Fruit fly (Drosophila melanogaster) whole organism, embryonic: Measurements from ENCODE around the gene BthD.
A peak's percentile ranks its signal among the peaks of the same experiment; 100 is the strongest.

Experiments
- Antp ChIP-seq: fragments of 200-800 bp; sonication (Bioruptor generic); optimal IDR thresholded peaks from 3 replicates; lab custom pipeline; 2016; ENCODE audit warnings: missing biosample characterization, missing genetic modification characterization
- Blimp-1 ChIP-seq: fragments of 200-800 bp; sonication (Bioruptor generic); optimal IDR thresholded peaks from 3 replicates; lab custom pipeline; 2018; ENCODE audit warnings: missing biosample characterization, missing genetic modification characterization, mild to moderate bottlenecking, moderate library complexity, missing genetic modification reagents
- BtbVII ChIP-seq: fragments of 200-800 bp; sonication (Bioruptor generic); optimal IDR thresholded peaks from 3 replicates; lab custom pipeline; 2017; ENCODE audit warnings: missing biosample characterization, mild to moderate bottlenecking, missing genetic modification characterization
- CG10209 ChIP-seq: fragments of 200-800 bp; sonication (Bioruptor generic); optimal IDR thresholded peaks from 3 replicates; lab custom pipeline; 2017; ENCODE audit warnings: missing biosample characterization, mild to moderate bottlenecking, missing genetic modification characterization, missing genetic modification reagents
- CG13296 ChIP-seq: fragments of 200-800 bp; sonication (Bioruptor generic); optimal IDR thresholded peaks from 3 replicates; lab custom pipeline; 2018; ENCODE audit warnings: missing biosample characterization, mild to moderate bottlenecking, missing genetic modification characterization
- CG16813 ChIP-seq: fragments of 200-800 bp; sonication (Bioruptor generic); IDR thresholded peaks from 3 replicates; pipeline ENCODE4 v1.3.6; 2022; ENCODE audit warnings: missing biosample characterization, missing genetic modification characterization; ENCODE audit not compliant: partially characterized antibody
- CG17359 ChIP-seq: fragments of 200-800 bp; sonication (Bioruptor generic); optimal IDR thresholded peaks from 3 replicates; lab custom pipeline; 2018; ENCODE audit warnings: missing biosample characterization, mild to moderate bottlenecking, missing genetic modification characterization, moderate library complexity
- CG17568 ChIP-seq: fragments of 200-800 bp; sonication (Bioruptor generic); optimal IDR thresholded peaks from 2 replicates; lab custom pipeline; 2018; ENCODE audit warnings: missing biosample characterization, mild to moderate bottlenecking, missing genetic modification characterization, moderate library complexity
- CG18599 ChIP-seq: fragments of 200-800 bp; sonication (Bioruptor generic); optimal IDR thresholded peaks from 3 replicates; lab custom pipeline; 2017; ENCODE audit warnings: missing biosample characterization, missing genetic modification characterization, mild to moderate bottlenecking, moderate library complexity, missing genetic modification reagents
- CG2116 ChIP-seq: fragments of 200-800 bp; sonication (Bioruptor generic); optimal IDR thresholded peaks from 3 replicates; lab custom pipeline; 2018; ENCODE audit warnings: missing biosample characterization, mild to moderate bottlenecking, missing genetic modification characterization
- CG2202 ChIP-seq: fragments of 200-800 bp; sonication (Bioruptor generic); optimal IDR thresholded peaks from 2 replicates; lab custom pipeline; 2018; ENCODE audit warnings: missing biosample characterization, mild to moderate bottlenecking, missing genetic modification characterization
- CG34224 ChIP-seq: fragments of 200-800 bp; sonication (Bioruptor generic); IDR thresholded peaks from 3 replicates; pipeline ENCODE4 v1.3.6; 2022; ENCODE audit warnings: missing biosample characterization, missing genetic modification characterization; ENCODE audit not compliant: partially characterized antibody
- CG34376 ChIP-seq: fragments of 200-800 bp; sonication (Bioruptor generic); optimal IDR thresholded peaks from 2 replicates; lab custom pipeline; 2018; ENCODE audit warnings: missing biosample characterization, mild to moderate bottlenecking, missing genetic modification characterization
- CG43689 ChIP-seq: fragments of 200-800 bp; sonication (Bioruptor generic); IDR thresholded peaks from 2 replicates; pipeline ENCODE4 v1.3.6; 2022; ENCODE audit warnings: missing biosample characterization, missing genetic modification characterization
- CG6175 ChIP-seq: fragments of 200-800 bp; sonication (Bioruptor generic); IDR thresholded peaks from 3 replicates; pipeline ENCODE4 v1.3.6; 2022; ENCODE audit warnings: missing biosample characterization, missing genetic modification characterization
- CG6689 ChIP-seq: fragments of 200-800 bp; sonication (Bioruptor generic); IDR thresholded peaks from 2 replicates; pipeline ENCODE4 v1.3.6; 2022; ENCODE audit warnings: missing biosample characterization, missing genetic modification characterization
- CG6813 ChIP-seq: fragments of 200-800 bp; sonication (Bioruptor generic); optimal IDR thresholded peaks from 2 replicates; lab custom pipeline; 2017; ENCODE audit warnings: missing biosample characterization, missing genetic modification characterization, mild to moderate bottlenecking, moderate library complexity, missing genetic modification reagents
- CG7271 ChIP-seq: fragments of 200-800 bp; sonication (Bioruptor generic); optimal IDR thresholded peaks from 2 replicates; lab custom pipeline; 2018; ENCODE audit warnings: missing biosample characterization, mild to moderate bottlenecking, missing genetic modification characterization, moderate library complexity
- CHES-1-like ChIP-seq: fragments of 200-800 bp; sonication (Bioruptor generic); optimal IDR thresholded peaks from 2 replicates; lab custom pipeline; 2016; ENCODE audit warnings: missing biosample characterization, missing genetic modification characterization
- Dad ChIP-seq: fragments of 200-800 bp; sonication (Bioruptor generic); optimal IDR thresholded peaks from 3 replicates; lab custom pipeline; 2016; ENCODE audit warnings: missing biosample characterization, missing genetic modification characterization
- Hmr ChIP-seq: fragments of 200-800 bp; sonication (Bioruptor generic); optimal IDR thresholded peaks from 3 replicates; lab custom pipeline; 2017; ENCODE audit warnings: mild to moderate bottlenecking, missing biosample characterization, missing genetic modification reagents, missing genetic modification characterization
- MESR4 ChIP-seq: fragments of 200-800 bp; sonication (Bioruptor generic); optimal IDR thresholded peaks from 2 replicates; lab custom pipeline; 2018; ENCODE audit warnings: missing biosample characterization, mild to moderate bottlenecking, missing genetic modification characterization, moderate library complexity
- Med ChIP-seq: fragments of 200-800 bp; sonication (Bioruptor generic); peaks from one replicate; lab custom pipeline; 2016; ENCODE audit warnings: missing biosample characterization, missing genetic modification characterization, mild to moderate bottlenecking, inconsistent platforms, moderate library complexity
- Meics ChIP-seq: fragments of 200-800 bp; sonication (Bioruptor generic); optimal IDR thresholded peaks from 2 replicates; lab custom pipeline; 2017; ENCODE audit warnings: missing biosample characterization, mild to moderate bottlenecking, missing genetic modification characterization
- Opbp ChIP-seq: fragments of 200-800 bp; sonication (Bioruptor generic); IDR thresholded peaks from 3 replicates; pipeline ENCODE4 v1.3.6; 2022; ENCODE audit warnings: missing biosample characterization, missing genetic modification characterization; ENCODE audit not compliant: partially characterized antibody
- Pdp1 ChIP-seq, 2 experiments: fragments of 200-800 bp; sonication (Bioruptor generic); optimal IDR thresholded peaks; 3 replicates each; lab custom pipeline; 2016; ENCODE audit warnings: missing biosample characterization in 2 of 2, missing genetic modification characterization in 2 of 2, mild to moderate bottlenecking in 1 of 2, moderate library complexity in 1 of 2
- Vsx1 ChIP-seq: fragments of 200-800 bp; sonication (Bioruptor generic); optimal IDR thresholded peaks from 2 replicates; lab custom pipeline; 2017; ENCODE audit warnings: missing biosample characterization, mild to moderate bottlenecking, missing genetic modification characterization, missing genetic modification reagents
- Xrp1 ChIP-seq: fragments of 200-800 bp; sonication (Bioruptor generic); IDR thresholded peaks from 2 replicates; pipeline ENCODE4 v1.3.6; 2022; ENCODE audit warnings: missing biosample characterization, missing genetic modification characterization
- YL-1 ChIP-seq: fragments of 200-800 bp; sonication (Bioruptor generic); optimal IDR thresholded peaks from 3 replicates; lab custom pipeline; 2017; ENCODE audit warnings: missing biosample characterization, mild to moderate bottlenecking, missing genetic modification characterization
- caup ChIP-seq: fragments of 200-800 bp; sonication (Bioruptor generic); optimal IDR thresholded peaks from 3 replicates; lab custom pipeline; 2017; ENCODE audit warnings: missing biosample characterization, mild to moderate bottlenecking, missing genetic modification characterization, moderate library complexity; ENCODE audit not compliant: severe bottlenecking
- croc ChIP-seq: fragments of 200-800 bp; sonication (Bioruptor generic); conservative IDR thresholded peaks from 3 replicates; pipeline ENCODE4 v1.3.6; 2022; ENCODE audit warnings: missing biosample characterization, missing genetic modification characterization
- dmrt11E ChIP-seq: fragments of 200-800 bp; sonication (Bioruptor generic); optimal IDR thresholded peaks from 3 replicates; lab custom pipeline; 2018; ENCODE audit warnings: missing biosample characterization, mild to moderate bottlenecking, missing genetic modification characterization, moderate library complexity
- ewg ChIP-seq: fragments of 200-800 bp; sonication (Bioruptor generic); optimal IDR thresholded peaks from 3 replicates; lab custom pipeline; 2017; ENCODE audit warnings: mild to moderate bottlenecking, missing biosample characterization, missing genetic modification reagents, missing genetic modification characterization
- exex ChIP-seq: fragments of 200-800 bp; sonication (Bioruptor generic); optimal IDR thresholded peaks from 4 replicates; lab custom pipeline; 2018; ENCODE audit warnings: missing biosample characterization, mild to moderate bottlenecking, missing genetic modification characterization, moderate library complexity
- eyg ChIP-seq: fragments of 200-800 bp; sonication (Bioruptor generic); optimal IDR thresholded peaks from 3 replicates; lab custom pipeline; 2016; ENCODE audit warnings: missing biosample characterization, missing genetic modification characterization
- gcm ChIP-seq: fragments of 200-800 bp; sonication (Bioruptor generic); optimal IDR thresholded peaks from 2 replicates; lab custom pipeline; 2019; ENCODE audit warnings: missing biosample characterization, mild to moderate bottlenecking, missing genetic modification characterization, moderate library complexity
- gfzf ChIP-seq: fragments of 200-800 bp; sonication (Bioruptor generic); optimal IDR thresholded peaks from 2 replicates; lab custom pipeline; 2016; ENCODE audit warnings: missing biosample characterization, mild to moderate bottlenecking, missing genetic modification characterization, moderate library complexity
- grau ChIP-seq: fragments of 200-800 bp; optimal IDR thresholded peaks from 3 replicates; lab custom pipeline; 2019; ENCODE audit warnings: missing biosample characterization, mild to moderate bottlenecking, missing genetic modification characterization, moderate library complexity
- hbn ChIP-seq: fragments of 200-800 bp; sonication (Bioruptor generic); IDR thresholded peaks from 2 replicates; pipeline ENCODE4 v1.3.6; 2022; ENCODE audit warnings: missing biosample characterization, missing genetic modification characterization; ENCODE audit not compliant: partially characterized antibody
- her ChIP-seq: fragments of 200-800 bp; sonication (Bioruptor generic); optimal IDR thresholded peaks from 2 replicates; lab custom pipeline; 2016; ENCODE audit warnings: missing biosample characterization, missing genetic modification characterization
- insv ChIP-seq, 2 experiments: fragments of 200-800 bp; sonication (Bioruptor generic); optimal IDR thresholded peaks; 3 replicates each; lab custom pipeline; 2016 to 2018; ENCODE audit warnings: missing biosample characterization in 2 of 2, missing genetic modification characterization in 2 of 2
- lab ChIP-seq: fragments of 200-800 bp; sonication (Bioruptor generic); optimal IDR thresholded peaks from 3 replicates; lab custom pipeline; 2017; ENCODE audit warnings: missing biosample characterization, missing genetic modification characterization, mild to moderate bottlenecking, moderate library complexity, missing genetic modification reagents
- lola ChIP-seq, 3 experiments: fragments of >200 bp in 2 of 3; fragments of 200-800 bp in 1 of 3; sonication (Bioruptor generic) in 1 of 3; optimal IDR thresholded peaks; 2 replicates each; lab custom pipeline; 2017 to 2019; ENCODE audit warnings: missing biosample characterization in 3 of 3, missing genetic modification characterization in 3 of 3, mild to moderate bottlenecking in 1 of 3, moderate library complexity in 1 of 3
- sens ChIP-seq: fragments of 200-800 bp; sonication (Bioruptor generic); peaks from one replicate; lab custom pipeline; 2016; ENCODE audit warnings: missing biosample characterization, missing genetic modification characterization
- sug ChIP-seq: fragments of 200-800 bp; optimal IDR thresholded peaks from 2 replicates; lab custom pipeline; 2019; ENCODE audit warnings: missing biosample characterization, mild to moderate bottlenecking, missing genetic modification characterization, moderate library complexity
- tgo ChIP-seq: fragments of 200-800 bp; sonication (Bioruptor generic); IDR thresholded peaks from 3 replicates; pipeline ENCODE4 v1.3.6; 2022; ENCODE audit warnings: missing biosample characterization, missing genetic modification characterization
- wdn ChIP-seq: fragments of 200-800 bp; sonication (Bioruptor generic); IDR thresholded peaks from 2 replicates; pipeline ENCODE4 v1.3.6; 2022; ENCODE audit warnings: missing biosample characterization, missing genetic modification characterization
- z ChIP-seq: fragments of 200-800 bp; sonication (Bioruptor generic); IDR thresholded peaks from 3 replicates; pipeline ENCODE4 v1.3.6; 2022; ENCODE audit warnings: missing biosample characterization, missing genetic modification characterization
- zen2 ChIP-seq: fragments of 200-800 bp; sonication (Bioruptor generic); IDR thresholded peaks from 3 replicates; pipeline ENCODE4 v1.3.6; 2022; ENCODE audit warnings: missing biosample characterization, missing genetic modification characterization; ENCODE audit not compliant: partially characterized antibody

Gene BthD

dm6 chrX:13644696-13645393, 32.9 kb downstream of the BthD start (continued):
- peak; percentile 61 for TF ChIP-seq CG6813 (GFP tag; lab: Kevin White, UChicago)
- TF ChIP-seq zen2 (GFP tag; lab: Robert Waterston, UW), result no peak
- peak; percentile 40 for TF ChIP-seq Meics (GFP tag; lab: Kevin White, UChicago)
- peak; percentile 38 for TF ChIP-seq CG2202 (tag; lab: Kevin White, UChicago)
- TF ChIP-seq CG17359, result peak; percentile 63
- peak; percentile 40 for TF ChIP-seq Hmr
- TF ChIP-seq BtbVII (GFP tag; lab: Kevin White, UChicago), result peak; percentile 32
- no peak for TF ChIP-seq CG6175 (GFP tag; lab: Robert Waterston, UW)
- no peak for TF ChIP-seq CG16813
- TF ChIP-seq CG17568, result peak; percentile 63
- no peak for TF ChIP-seq CG43689 (GFP tag; lab: Robert Waterston, UW)
- TF ChIP-seq croc (GFP tag; lab: Robert Waterston, UW), result no peak
- TF ChIP-seq CG18599, result no peak
- no peak for TF ChIP-seq MESR4 (GFP tag; lab: Kevin White, UChicago)
- TF ChIP-seq her (GFP tag; lab: Kevin White, UChicago), result no peak
- TF ChIP-seq z (GFP tag; lab: Robert Waterston, UW), result no peak
- no peak for TF ChIP-seq CG2116
- no peak for TF ChIP-seq Xrp1 (GFP tag; lab: Robert Waterston, UW)
- TF ChIP-seq Blimp-1 (GFP tag; lab: Kevin White, UChicago), result peak; percentile 68
- TF ChIP-seq gcm (GFP tag; lab: Kevin White, UChicago), result no peak
- TF ChIP-seq Opbp (GFP tag; lab: Robert Waterston, UW), result no peak
- peak; percentile 1 for TF ChIP-seq YL-1
- TF ChIP-seq CG34224 (GFP tag; lab: Robert Waterston, UW), result no peak
- peak; percentile 46 for TF ChIP-seq CG10209 (GFP tag; lab: Kevin White, UChicago)
- peak; percentile 5 for TF ChIP-seq CG7271 (tag; lab: Kevin White, UChicago)
- no peak for TF ChIP-seq CG6689 (GFP tag; lab: Robert Waterston, UW)
- TF ChIP-seq caup (GFP tag; lab: Kevin White, UChicago), result peak; percentile 26
- TF ChIP-seq gfzf, result no peak
- TF ChIP-seq lola (GFP tag; optimal IDR thresholded peaks at IDR 0.05; lab: Kevin White, UChicago), result peak in 1 of 3 experiments; percentile 2
- TF ChIP-seq lab (GFP tag; lab: Kevin White, UChicago), result peak; percentile 51
- TF ChIP-seq wdn (GFP tag; lab: Robert Waterston, UW), result no peak
- TF ChIP-seq Vsx1 (GFP tag; lab: Kevin White, UChicago), result peak; percentile 49
- no peak for TF ChIP-seq hbn (GFP tag; lab: Robert Waterston, UW)
- TF ChIP-seq grau (tag; lab: Kevin White, UChicago), result peak; percentile 23
- TF ChIP-seq CHES-1-like (GFP tag; lab: Kevin White, UChicago), result no peak
- no peak for TF ChIP-seq Antp (GFP tag; lab: Kevin White, UChicago)

- TF ChIP-seq dmrt11E (tag; lab: Kevin White, UChicago) (no peak), insv (GFP tag; optimal IDR thresholded peaks at IDR 0.05; lab: Kevin White, UChicago) (no peak), exex (peak; percentile 90), CG13296 (no peak), ewg (GFP tag; lab: Kevin White, UChicago) (no peak), CG18599 (peak; percentile 19), tgo (no peak), Pdp1 (GFP tag; optimal IDR thresholded peaks at IDR 0.05; lab: Kevin White, UChicago) (peak in 1 of 2 experiments; percentile 11), Med (GFP tag; lab: Kevin White, UChicago) (peak; percentile 48), Dad (GFP tag; lab: Kevin White, UChicago) (no peak), sens (GFP tag; lab: Kevin White, UChicago) (peak; percentile 21), CG34376 (peak; percentile 71), sug (tag; lab: Kevin White, UChicago) (peak; percentile 61), eyg (GFP tag; lab: Kevin White, UChicago) (no peak)
These were observed 34.2 kb downstream of the BthD start for dm6 chrX:13646175-13646574.
